Worm (Caenorhabditis elegans) whole organism, L3 larva: ENCODE data around the gene T06E8.8.
A peak's percentile ranks its signal among the peaks of the same experiment; 100 is the strongest.

Experiments
- ceh-82 ChIP-seq: fragments of 150-350 bp; optimal IDR thresholded peaks from 2 replicates; lab custom pipeline; 2014; ENCODE audit warnings: missing biosample characterization, missing genetic modification characterization
- fkh-10 ChIP-seq: sonication (generic microtip); optimal IDR thresholded peaks from 2 replicates; lab custom pipeline; 2017; ENCODE audit warnings: missing biosample characterization, missing genetic modification reagents, missing genetic modification characterization
- nhr-23 ChIP-seq: fragments of 150-350 bp; optimal IDR thresholded peaks from 2 replicates; lab custom pipeline; 2014; ENCODE audit warnings: missing biosample characterization, missing genetic modification reagents, missing genetic modification characterization
- pqm-1 ChIP-seq: fragments of 150-350 bp; optimal IDR thresholded peaks from 2 replicates; lab custom pipeline; 2017; ENCODE audit warnings: missing biosample characterization, missing genetic modification characterization, inconsistent platforms
- skn-1 ChIP-seq: fragments of 150-350 bp; optimal IDR thresholded peaks from 2 replicates; lab custom pipeline; 2014; ENCODE audit warnings: missing biosample characterization, missing genetic modification characterization
- snpc-4 ChIP-seq: fragments of 150-350 bp; optimal IDR thresholded peaks from 2 replicates; lab custom pipeline; 2014; ENCODE audit warnings: missing biosample characterization, missing genetic modification characterization

ce11 chrV:10012639-10013038 lies 30.9 kb upstream of the T06E8.8 start:
- TF ChIP-seq ceh-82 (tag; lab: Kevin White, UChicago) (no peak), snpc-4 (tag; lab: Kevin White, UChicago) (no peak), fkh-10 (no peak), nhr-23 (tag; lab: Kevin White, UChicago) (no peak), skn-1 (tag; lab: Kevin White, UChicago) (no peak), pqm-1 (tag; lab: Kevin White, UChicago) (peak; percentile 62)
